Worm (Caenorhabditis elegans): Measurements from ENCODE around the gene C17F4.2.

DNA sequence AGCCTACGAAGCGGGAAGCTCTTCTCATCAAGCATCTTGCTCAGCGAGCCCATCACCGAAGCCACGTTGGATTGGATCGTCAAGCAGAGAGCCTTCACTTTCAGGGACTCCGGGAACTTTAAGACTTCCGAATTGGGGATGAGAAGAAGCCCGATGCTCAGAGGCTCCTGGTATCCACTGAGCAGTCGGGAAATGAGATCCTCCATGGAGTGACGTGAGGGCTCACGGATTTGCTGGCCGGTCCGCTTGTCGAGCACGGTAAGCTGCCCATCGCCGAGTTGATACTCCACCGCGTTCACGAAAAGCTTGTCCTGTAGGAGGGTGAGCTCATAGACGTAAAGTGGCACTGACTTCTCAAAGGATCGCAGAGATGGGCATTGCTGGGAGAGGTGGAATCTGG is 912 bp upstream of the C17F4.2 start:
- TF ChIP-seq W03F9.2 (tag; optimal IDR thresholded peaks at IDR 0.05) (no peak), him-1 (tag; optimal IDR thresholded peaks at IDR 0.05) (no peak), dao-5 (tag; optimal IDR thresholded peaks at IDR 0.05) (no peak)
